Worm (Caenorhabditis elegans) whole organism, early embryonic: Measurements from ENCODE around the gene bus-4.

Experiments used
- B0310.2 ChIP-seq: sonication (generic microtip); optimal IDR thresholded peaks from 2 replicates; lab custom pipeline; 2016; ENCODE audit warnings: mild to moderate bottlenecking, missing genetic modification characterization, missing compliant biosample characterization
- F13C5.2 ChIP-seq: sonication (generic microtip); optimal IDR thresholded peaks from 2 replicates; lab custom pipeline; 2017; ENCODE audit warnings: mild to moderate bottlenecking, missing genetic modification characterization, inconsistent platforms, missing compliant biosample characterization
- aly-1 ChIP-seq: sonication (generic microtip); optimal IDR thresholded peaks from 2 replicates; lab custom pipeline; 2016; ENCODE audit warnings: missing genetic modification characterization, missing compliant biosample characterization
- ama-1 ChIP-seq: fragments of 150-350 bp; optimal IDR thresholded peaks from 2 replicates; lab custom pipeline; 2014
- ceh-13 ChIP-seq: fragments of 200-800 bp; sonication (Bioruptor generic); optimal IDR thresholded peaks from 2 replicates; lab custom pipeline; 2018; ENCODE audit warnings: mild to moderate bottlenecking, missing genetic modification characterization, missing compliant biosample characterization
- ceh-36 ChIP-seq: sonication (generic microtip); optimal IDR thresholded peaks from 2 replicates; lab custom pipeline; 2016; ENCODE audit warnings: missing genetic modification characterization, inconsistent platforms, missing compliant biosample characterization
- ets-7 ChIP-seq: sonication (generic microtip); optimal IDR thresholded peaks from 2 replicates; lab custom pipeline; 2016; ENCODE audit warnings: missing genotype, missing genetic modification characterization, missing compliant biosample characterization
- flt-1 ChIP-seq: fragments of 200-800 bp; sonication (Bioruptor generic); IDR thresholded peaks from 2 replicates; pipeline ENCODE4 v1.3.6; 2022; ENCODE audit warnings: missing genetic modification characterization, missing compliant biosample characterization
- hmbx-1 ChIP-seq: sonication (generic microtip); optimal IDR thresholded peaks from 2 replicates; lab custom pipeline; 2016; ENCODE audit warnings: mild to moderate bottlenecking, missing genetic modification characterization, missing compliant biosample characterization
- hmg-4 ChIP-seq: fragments of 200-800 bp; sonication (Bioruptor generic); optimal IDR thresholded peaks from 2 replicates; lab custom pipeline; 2018; ENCODE audit warnings: mild to moderate bottlenecking, missing genetic modification characterization, missing compliant biosample characterization
- hnd-1 ChIP-seq: sonication (generic microtip); optimal IDR thresholded peaks from 2 replicates; lab custom pipeline; 2016; ENCODE audit warnings: missing genetic modification characterization, missing compliant biosample characterization
- pes-1 ChIP-seq: fragments of 200-800 bp; sonication (Bioruptor generic); IDR thresholded peaks from 2 replicates; pipeline ENCODE4 v1.3.6; 2022; ENCODE audit warnings: missing genetic modification reagents, missing genetic modification characterization, missing compliant biosample characterization
- scrt-1 ChIP-seq: fragments of 200-800 bp; sonication (Bioruptor generic); IDR thresholded peaks from 2 replicates; pipeline ENCODE4 v1.3.6; 2022; ENCODE audit warnings: missing genetic modification characterization, missing compliant biosample characterization
- sea-1 ChIP-seq: fragments of 200-800 bp; sonication (Bioruptor generic); conservative IDR thresholded peaks from 2 replicates; pipeline ENCODE4 v1.3.6; 2022; ENCODE audit warnings: missing genetic modification characterization, missing compliant biosample characterization
- tbx-11 ChIP-seq: fragments of 200-800 bp; sonication (Bioruptor generic); IDR thresholded peaks from 2 replicates; pipeline ENCODE4 v1.3.6; 2022; ENCODE audit warnings: missing genetic modification characterization, missing compliant biosample characterization
- tbx-37 ChIP-seq: fragments of 200-800 bp; sonication (Bioruptor generic); conservative IDR thresholded peaks from 2 replicates; pipeline ENCODE4 v1.3.6; 2022; ENCODE audit warnings: missing genetic modification reagents, missing genetic modification characterization, missing compliant biosample characterization
- tra-4 ChIP-seq: sonication (generic microtip); optimal IDR thresholded peaks from 2 replicates; lab custom pipeline; 2017; ENCODE audit warnings: missing genetic modification characterization, missing compliant biosample characterization

Gene bus-4

DNA sequence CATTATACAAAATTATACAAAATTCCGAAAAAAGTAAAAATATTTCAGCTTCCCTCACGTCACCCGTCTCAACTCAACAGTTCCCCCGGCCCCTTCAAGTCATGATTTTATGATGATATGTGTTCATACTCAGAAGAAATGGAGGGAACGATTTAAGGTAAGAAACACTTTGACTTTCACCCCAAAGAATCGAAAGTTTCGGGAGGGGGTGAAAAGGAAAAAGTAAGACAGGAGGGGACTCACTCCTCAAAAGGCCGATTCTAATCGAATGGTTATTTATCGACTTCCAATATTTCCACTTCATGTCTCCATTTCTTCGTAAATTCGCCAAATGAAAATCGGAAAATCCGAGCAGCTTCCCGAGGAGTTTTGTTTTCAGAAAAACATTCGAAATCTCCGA lies at the start of gene bus-4:
bus-4 (plus strand) TSS at position 49 of the 400 bp plus-strand sequence.
- no peak for TF ChIP-seq sea-1 (GFP tag; lab: Robert Waterston, UW)
- TF ChIP-seq F13C5.2 (tag; lab: Kevin White, UChicago) = no peak
- no peak for TF ChIP-seq hnd-1 (tag; lab: Kevin White, UChicago)
- no peak for TF ChIP-seq aly-1 (tag; lab: Kevin White, UChicago)
- TF ChIP-seq hmg-4 = no peak
- TF ChIP-seq ets-7 = no peak
- no peak for TF ChIP-seq ama-1 (lab: Kevin White, UChicago)
- no peak for TF ChIP-seq hmbx-1 (tag; lab: Kevin White, UChicago)
- TF ChIP-seq ceh-36 = no peak
- TF ChIP-seq B0310.2 (tag; lab: Kevin White, UChicago) = no peak
- no peak for TF ChIP-seq ceh-13 (GFP tag; lab: Kevin White, UChicago)
- TF ChIP-seq flt-1 (GFP tag; lab: Robert Waterston, UW) = no peak
- no peak for TF ChIP-seq pes-1
- TF ChIP-seq tra-4 (tag; lab: Kevin White, UChicago) = no peak
- TF ChIP-seq tbx-11 = no peak

ce11 chrIV:4639352-4639751 lies 48.7 kb upstream of the bus-4 start:
- TF ChIP-seq hnd-1 (tag; lab: Kevin White, UChicago) (no peak), B0310.2 (tag; lab: Kevin White, UChicago) (no peak), sea-1 (GFP tag; lab: Robert Waterston, UW) (no peak), F13C5.2 (tag; lab: Kevin White, UChicago) (no peak), flt-1 (GFP tag; lab: Robert Waterston, UW) (no peak), pes-1 (no peak), hmbx-1 (tag; lab: Kevin White, UChicago) (no peak), tbx-11 (no peak), tra-4 (tag; lab: Kevin White, UChicago) (no peak)

- TF ChIP-seq hmg-4 (no peak), hmbx-1 (tag; lab: Kevin White, UChicago) (no peak), ceh-36 (no peak), B0310.2 (tag; lab: Kevin White, UChicago) (no peak), sea-1 (GFP tag; lab: Robert Waterston, UW) (no peak)
Observed at ce11 chrIV:4640941-4641340, 47.1 kb upstream of the bus-4 start.

DNA sequence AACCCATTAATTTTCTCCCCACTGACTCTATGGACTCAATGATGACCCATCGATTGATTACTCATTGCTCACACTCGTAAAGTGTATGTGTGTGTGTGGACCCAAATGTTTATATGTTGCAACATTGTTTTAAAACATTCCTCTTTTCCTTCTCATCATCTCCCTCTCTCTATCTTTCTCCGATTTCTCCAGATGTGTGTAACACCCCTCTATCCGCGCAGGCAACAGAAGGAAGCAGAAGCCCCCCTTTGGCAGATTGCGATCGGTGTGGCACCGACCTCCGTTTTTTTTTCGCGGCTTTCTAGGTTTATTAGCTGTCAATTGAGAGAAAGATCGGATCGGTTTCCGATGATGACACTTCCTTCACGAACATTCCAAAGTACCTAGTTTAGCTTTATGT lies 44.5 kb upstream of the bus-4 start:
- TF ChIP-seq ceh-13 (GFP tag; lab: Kevin White, UChicago) (no peak), flt-1 (GFP tag; lab: Robert Waterston, UW) (0 out of 2 replicates have a peak, but pooled peaks have one; percentile 21)

- TF ChIP-seq ets-7 (no peak), aly-1 (tag; lab: Kevin White, UChicago) (no peak), ceh-13 (GFP tag; lab: Kevin White, UChicago) (no peak), hmbx-1 (tag; lab: Kevin White, UChicago) (no peak), sea-1 (GFP tag; lab: Robert Waterston, UW) (no peak), scrt-1 (GFP tag; lab: Robert Waterston, UW) (no peak)
Observed at ce11 chrIV:4645243-4645642, 42.8 kb upstream of the bus-4 start.

ce11 chrIV:4647385-4647784 lies 40.7 kb upstream of the bus-4 start, which contains the start of gene F29B9.8:
Gene F29B9.8, plus strand, starts transcription at chrIV:4647685.
- no peak for TF ChIP-seq hmbx-1 (tag; lab: Kevin White, UChicago)
- no peak for TF ChIP-seq F13C5.2 (tag; lab: Kevin White, UChicago)
- no peak for TF ChIP-seq pes-1
- TF ChIP-seq tbx-37 (GFP tag; lab: Robert Waterston, UW) = no peak
- TF ChIP-seq aly-1 (tag; lab: Kevin White, UChicago) = no peak
- TF ChIP-seq flt-1 (GFP tag; lab: Robert Waterston, UW) = no peak

ce11 chrIV:4649460-4649859 lies 38.6 kb upstream of the bus-4 start, which contains the start of gene F29B9.7:
Gene F29B9.7, plus strand, starts transcription at chrIV:4649760.
- no peak for TF ChIP-seq B0310.2 (tag; lab: Kevin White, UChicago)
- no peak for TF ChIP-seq aly-1 (tag; lab: Kevin White, UChicago)
- no peak for TF ChIP-seq F13C5.2 (tag; lab: Kevin White, UChicago)
- TF ChIP-seq scrt-1 (GFP tag; lab: Robert Waterston, UW) = no peak
- no peak for TF ChIP-seq tra-4 (tag; lab: Kevin White, UChicago)
- no peak for TF ChIP-seq tbx-11
- no peak for TF ChIP-seq hmg-4
- TF ChIP-seq ceh-13 (GFP tag; lab: Kevin White, UChicago) = no peak
- TF ChIP-seq ets-7 = no peak
- TF ChIP-seq pes-1 = no peak
- TF ChIP-seq tbx-37 (GFP tag; lab: Robert Waterston, UW) = no peak
- no peak for TF ChIP-seq hnd-1 (tag; lab: Kevin White, UChicago)

- TF ChIP-seq hmg-4 = no peak
- TF ChIP-seq tbx-11 = no peak
- TF ChIP-seq flt-1 (GFP tag; lab: Robert Waterston, UW) = no peak
- no peak for TF ChIP-seq B0310.2 (tag; lab: Kevin White, UChicago)
- TF ChIP-seq ets-7 = no peak
- TF ChIP-seq tbx-37 (GFP tag; lab: Robert Waterston, UW) = no peak
- no peak for TF ChIP-seq hnd-1 (tag; lab: Kevin White, UChicago)
- no peak for TF ChIP-seq hmbx-1 (tag; lab: Kevin White, UChicago)
- peak; percentile 53 for TF ChIP-seq F13C5.2 (tag; lab: Kevin White, UChicago)
- no peak for TF ChIP-seq ama-1 (lab: Kevin White, UChicago)
- TF ChIP-seq sea-1 (GFP tag; lab: Robert Waterston, UW) = 0 out of 2 replicates have a peak, but pooled peaks have one; percentile 58
- peak; percentile 65; the same call in 1 of the 2 replicates for TF ChIP-seq pes-1
- TF ChIP-seq tra-4 (tag; lab: Kevin White, UChicago) = no peak
- no peak for TF ChIP-seq scrt-1 (GFP tag; lab: Robert Waterston, UW)
- TF ChIP-seq ceh-13 (GFP tag; lab: Kevin White, UChicago) = no peak
- TF ChIP-seq aly-1 (tag; lab: Kevin White, UChicago) = no peak
- peak; percentile 6 for TF ChIP-seq ceh-36
Observed at ce11 chrIV:4650624-4651094, 37.4 kb upstream of the bus-4 start, which contains the start of gene ubc-9. Gene ubc-9, plus strand, starts transcription at chrIV:4651044.
